Worm (Caenorhabditis elegans): ENCODE data around the gene cnc-6.
A peak's percentile ranks its signal among the peaks of the same experiment; 100 is the strongest.

The cnc-6 gene

DNA sequence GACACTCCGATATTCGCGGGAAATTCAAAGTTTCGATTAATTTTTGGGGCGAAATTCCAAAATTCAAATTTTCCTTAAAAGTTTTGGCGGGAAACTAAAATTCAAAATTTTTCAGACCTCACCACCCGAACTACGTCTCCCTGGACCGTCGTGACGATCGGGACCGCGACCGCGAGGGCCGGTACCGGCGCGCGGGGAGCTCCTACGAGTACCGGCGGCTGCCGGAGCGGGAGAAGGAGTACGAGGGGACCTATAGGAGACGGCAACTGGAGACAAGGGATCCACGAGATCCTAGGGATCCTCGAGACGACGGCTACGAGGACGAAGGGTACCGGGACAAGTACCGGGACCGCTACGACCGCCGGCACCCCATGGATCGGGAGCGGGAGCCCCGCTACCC, 41.2 kb downstream of the cnc-6 start:
- TF ChIP-seq tag-97 (GFP tag; IDR thresholded peaks at IDR 0.05) (no peak), ceh-20 (GFP tag; IDR thresholded peaks at IDR 0.05) (no peak), set-16 (GFP tag; IDR thresholded peaks at IDR 0.05) (peak; percentile 93), unc-62 (GFP tag; optimal IDR thresholded peaks at IDR 0.05 in 1 of 2) (no peak), unc-62 (tag; optimal IDR thresholded peaks at IDR 0.05) (no peak), nhr-77 (tag; optimal IDR thresholded peaks at IDR 0.05) (no peak), snpc-1.2 (GFP tag; IDR thresholded peaks at IDR 0.05) (no peak), mxl-2 (GFP tag; conservative IDR thresholded peaks at IDR 0.05) (no peak), aha-1 (tag) (peak; percentile 14), duxl-1 (tag; optimal IDR thresholded peaks at IDR 0.05; ENCODE audit: poor library complexity) (no peak)

DNA sequence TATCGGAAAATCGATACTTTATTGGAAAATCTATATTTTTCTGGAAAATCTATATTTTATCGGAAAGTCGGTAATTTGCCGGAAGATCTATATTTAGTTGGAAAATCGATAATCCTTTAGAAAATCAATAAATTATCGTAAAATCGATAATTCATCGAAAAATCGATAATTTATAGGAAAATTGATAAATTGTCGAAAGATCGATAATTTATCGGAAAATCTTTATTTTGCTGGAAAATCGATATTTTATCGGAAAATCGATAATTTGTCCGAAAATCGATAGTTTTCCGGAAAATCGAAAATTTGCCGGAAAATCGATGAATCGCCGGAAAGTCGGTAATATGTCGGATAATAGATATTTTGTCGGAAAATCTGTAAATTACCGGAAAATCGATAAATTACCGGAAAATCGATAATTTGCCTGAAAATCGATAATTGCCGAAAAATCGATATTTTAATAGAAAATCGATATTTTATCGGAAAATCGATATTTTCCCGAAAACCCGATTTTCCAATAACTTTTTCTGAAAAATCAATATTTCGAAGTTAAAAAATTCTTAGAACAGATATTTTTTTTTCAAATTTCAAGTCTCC, 42.2 kb downstream of the cnc-6 start:
- no peak for TF ChIP-seq Y105C5A.15 (GFP tag; IDR thresholded peaks at IDR 0.05)
- no peak for TF ChIP-seq jun-1 (tag; optimal IDR thresholded peaks at IDR 0.05)
- TF ChIP-seq unc-130 (GFP tag; optimal IDR thresholded peaks at IDR 0.05), result no peak
- TF ChIP-seq ceh-32 (tag; optimal IDR thresholded peaks at IDR 0.05; ENCODE audit: poor library complexity), result no peak
- TF ChIP-seq zfp-2 (tag; optimal IDR thresholded peaks at IDR 0.05), result no peak
- peak; percentile 98 for TF ChIP-seq ceh-28 (tag; optimal IDR thresholded peaks at IDR 0.05)
- no peak for TF ChIP-seq F10B5.3 (tag; optimal IDR thresholded peaks at IDR 0.05)
- no peak for TF ChIP-seq lin-1 (GFP tag; IDR thresholded peaks at IDR 0.05)

DNA sequence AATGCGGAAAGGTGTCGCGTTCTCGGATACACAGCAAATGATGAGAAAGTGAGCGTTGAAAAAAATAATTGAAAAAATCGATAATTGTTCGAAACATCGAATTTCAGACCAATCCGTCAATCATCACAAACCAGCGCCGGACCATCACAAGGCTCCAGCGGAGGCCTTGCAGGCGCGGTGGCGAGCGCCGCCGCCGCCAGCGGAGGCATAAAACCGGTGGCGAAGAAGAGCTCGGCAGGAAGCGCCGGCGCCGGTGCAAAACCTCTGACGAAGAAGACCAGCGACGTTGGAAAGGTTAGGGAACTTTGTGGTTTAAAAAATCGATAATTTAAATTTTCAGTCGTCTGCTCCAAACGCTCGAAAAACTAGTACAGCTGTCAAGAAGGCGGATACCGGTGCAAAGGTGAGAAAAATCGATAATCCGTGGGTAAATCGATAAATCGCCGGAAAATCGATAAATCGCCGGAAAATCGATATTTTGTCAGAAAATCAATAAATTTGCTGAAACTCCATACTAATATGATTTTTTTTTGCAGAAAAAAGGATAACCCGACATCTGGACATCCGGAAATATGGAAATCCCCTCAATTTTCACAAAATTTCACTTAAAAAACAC, 43.0 kb downstream of the cnc-6 start:
- TF ChIP-seq mxl-3 (GFP tag; optimal IDR thresholded peaks at IDR 0.05) (no peak), ceh-28 (tag; optimal IDR thresholded peaks at IDR 0.05) (peak; percentile 94), set-16 (GFP tag; IDR thresholded peaks at IDR 0.05) (peak; percentile 97)

DNA sequence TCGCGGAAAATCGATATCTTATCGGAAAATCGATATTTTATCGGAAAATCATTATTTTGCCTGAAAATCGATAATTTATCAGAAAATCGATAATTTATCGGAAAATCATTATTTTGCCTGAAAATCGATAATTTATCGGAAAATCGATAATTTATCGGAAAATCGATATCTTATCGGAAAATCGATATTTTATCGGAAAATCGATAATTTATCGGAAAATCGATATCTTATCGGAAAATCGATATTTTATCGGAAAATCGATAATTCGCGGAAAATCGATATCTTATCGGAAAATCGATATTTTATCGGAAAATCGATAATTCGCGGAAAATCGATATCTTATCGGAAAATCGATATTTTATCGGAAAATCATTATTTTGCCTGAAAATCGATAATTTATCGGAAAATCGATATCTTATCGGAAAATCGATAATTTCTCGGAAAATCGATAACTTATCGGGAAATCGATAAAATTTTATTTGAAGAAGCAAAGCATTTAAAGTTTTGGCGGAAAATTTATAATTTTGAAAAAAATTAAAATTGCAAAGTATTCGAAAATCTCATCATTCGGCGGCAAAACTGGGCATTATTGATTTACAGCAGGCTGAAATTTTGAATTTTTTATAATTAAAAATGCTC, 44.1 kb downstream of the cnc-6 start:
- TF ChIP-seq ctbp-1 (GFP tag; IDR thresholded peaks at IDR 0.05), result 0 out of 2 replicates have a peak, but pooled peaks have one; percentile 30
- TF ChIP-seq hmg-1.1 (GFP tag; IDR thresholded peaks at IDR 0.05), result peak; percentile 43; the same call in 1 of the 2 replicates
- TF ChIP-seq dmd-6 (GFP tag; IDR thresholded peaks at IDR 0.05), result 0 out of 2 replicates have a peak, but pooled peaks have one; percentile 11
- peak; percentile 99 for TF ChIP-seq F44E2.7 (GFP tag; IDR thresholded peaks at IDR 0.05)
- TF ChIP-seq ceh-28 (tag; optimal IDR thresholded peaks at IDR 0.05), result peak; percentile 99

DNA sequence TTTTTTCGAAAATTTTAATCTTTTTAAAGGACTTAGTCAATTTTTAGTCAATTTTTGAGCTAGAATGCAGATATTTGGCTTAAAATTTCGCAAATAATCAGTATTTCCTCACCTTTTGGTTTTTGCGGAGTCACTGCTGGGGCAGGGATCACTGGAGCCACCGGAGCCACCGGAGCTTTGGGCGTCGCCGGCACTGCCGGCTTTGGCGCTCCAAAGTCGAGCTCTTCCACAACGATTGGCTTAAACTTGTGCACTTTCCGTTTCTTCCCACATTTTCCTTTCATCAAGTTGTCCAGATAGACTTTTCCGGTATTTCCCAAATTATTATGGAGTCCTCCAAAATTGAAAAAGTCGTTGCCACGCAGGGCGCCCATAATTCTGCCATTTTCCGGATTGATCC, 51.0 kb downstream of the cnc-6 start:
- no peak for TF ChIP-seq attf-4 (tag; optimal IDR thresholded peaks at IDR 0.05)
- no peak for TF ChIP-seq mdl-1 (tag; optimal IDR thresholded peaks at IDR 0.05)
- no peak for TF ChIP-seq jun-1 (tag; optimal IDR thresholded peaks at IDR 0.05)
- peak; percentile 68 for TF ChIP-seq set-16 (GFP tag; IDR thresholded peaks at IDR 0.05)
- no peak for TF ChIP-seq nhr-28 (tag; optimal IDR thresholded peaks at IDR 0.05)
- no peak for TF ChIP-seq nhr-25 (tag; optimal IDR thresholded peaks at IDR 0.05; ENCODE audit: borderline replicate concordance, insufficient read depth)
- no peak for TF ChIP-seq mxl-3 (GFP tag; optimal IDR thresholded peaks at IDR 0.05)
- no peak for TF ChIP-seq pqm-1 (tag; optimal IDR thresholded peaks at IDR 0.05)

All from whole organism, L4 larva.